Fruit fly (Drosophila melanogaster) whole organism, pupa: ENCODE results near the gene CG32320.

ENCODE experiments used
- CG10348 ChIP-seq: fragments of 200-800 bp; sonication (Bioruptor generic); IDR thresholded peaks from 2 replicates; pipeline ENCODE4 v1.3.6; 2022; ENCODE audit warnings: missing biosample characterization, missing genetic modification characterization
- CG12605 ChIP-seq: fragments of 200-800 bp; sonication (Bioruptor generic); IDR thresholded peaks from 2 replicates; pipeline ENCODE4 v1.3.6; 2022; ENCODE audit warnings: missing biosample characterization, missing genetic modification characterization
- CG13204 ChIP-seq: fragments of 200-800 bp; sonication (Bioruptor generic); optimal IDR thresholded peaks from 2 replicates; lab custom pipeline; 2018; ENCODE audit warnings: missing biosample characterization, mild to moderate bottlenecking, missing genetic modification characterization, moderate library complexity
- CG14655 ChIP-seq: fragments of 200-800 bp; sonication (Bioruptor generic); optimal IDR thresholded peaks from 3 replicates; lab custom pipeline; 2017; ENCODE audit warnings: mild to moderate bottlenecking, missing biosample characterization, missing genetic modification reagents, missing genetic modification characterization
- CG15710 ChIP-seq: fragments of 200-800 bp; sonication (Bioruptor generic); optimal IDR thresholded peaks from 2 replicates; lab custom pipeline; 2018; ENCODE audit warnings: missing biosample characterization, mild to moderate bottlenecking, missing genetic modification characterization, moderate library complexity
- CG17806 ChIP-seq: fragments of 200-800 bp; sonication (Bioruptor generic); optimal IDR thresholded peaks from 2 replicates; lab custom pipeline; 2018; ENCODE audit warnings: missing biosample characterization, mild to moderate bottlenecking, missing genetic modification characterization, moderate library complexity
- CG32121 ChIP-seq: fragments of 200-800 bp; sonication (Bioruptor generic); IDR thresholded peaks from 2 replicates; pipeline ENCODE4 v1.3.6; 2022; ENCODE audit warnings: missing biosample characterization, missing genetic modification characterization
- CG34367 ChIP-seq: fragments of 200-800 bp; sonication (Bioruptor generic); optimal IDR thresholded peaks from 2 replicates; lab custom pipeline; 2018; ENCODE audit warnings: missing biosample characterization, mild to moderate bottlenecking, missing genetic modification characterization
- CG4496 ChIP-seq: fragments of 200-800 bp; sonication (Bioruptor generic); IDR thresholded peaks from 3 replicates; pipeline ENCODE4 v1.3.6; 2022; ENCODE audit warnings: missing biosample characterization, missing genetic modification characterization
- CG8159 ChIP-seq: fragments of 200-800 bp; sonication (Bioruptor generic); optimal IDR thresholded peaks from 3 replicates; lab custom pipeline; 2018; ENCODE audit warnings: missing biosample characterization, mild to moderate bottlenecking, missing genetic modification characterization, moderate library complexity
- CG8301 ChIP-seq: fragments of 200-800 bp; sonication (Bioruptor generic); optimal IDR thresholded peaks from 2 replicates; lab custom pipeline; 2018; ENCODE audit warnings: missing biosample characterization, mild to moderate bottlenecking, missing genetic modification characterization
- CG9948 ChIP-seq: fragments of 200-800 bp; sonication (Bioruptor generic); optimal IDR thresholded peaks from 2 replicates; lab custom pipeline; 2018; ENCODE audit warnings: missing biosample characterization, mild to moderate bottlenecking, missing genetic modification characterization, moderate library complexity
- D1 ChIP-seq: fragments of 200-800 bp; sonication (Bioruptor generic); optimal IDR thresholded peaks from 2 replicates; lab custom pipeline; 2018; ENCODE audit warnings: missing biosample characterization, mild to moderate bottlenecking, missing genetic modification characterization, moderate library complexity
- EcR ChIP-seq: fragments of 200-800 bp; sonication (Bioruptor generic); optimal IDR thresholded peaks from 3 replicates; lab custom pipeline; 2019; ENCODE audit warnings: missing biosample characterization, missing genetic modification characterization, mild to moderate bottlenecking, moderate library complexity, missing genetic modification reagents
- Ets98B ChIP-seq: fragments of 200-800 bp; sonication (Bioruptor generic); IDR thresholded peaks from 2 replicates; pipeline ENCODE4 v1.3.6; 2022; ENCODE audit warnings: missing biosample characterization, missing genetic modification characterization
- Pif1A ChIP-seq: fragments of 200-800 bp; sonication (Bioruptor generic); optimal IDR thresholded peaks from 3 replicates; lab custom pipeline; 2016; ENCODE audit warnings: missing biosample characterization, missing genetic modification characterization
- Pif1B ChIP-seq: fragments of 200-800 bp; sonication (Bioruptor generic); optimal IDR thresholded peaks from 3 replicates; lab custom pipeline; 2016; ENCODE audit warnings: missing biosample characterization, missing genetic modification characterization
- Snoo ChIP-seq: fragments of 200-800 bp; sonication (Bioruptor generic); optimal IDR thresholded peaks from 3 replicates; lab custom pipeline; 2017; ENCODE audit warnings: missing biosample characterization, mild to moderate bottlenecking, missing genetic modification characterization, inconsistent platforms
- fd96Ca ChIP-seq: fragments of 200-800 bp; sonication (Bioruptor generic); IDR thresholded peaks from 3 replicates; pipeline ENCODE4 v1.3.6; 2022; ENCODE audit warnings: missing biosample characterization, missing genetic modification characterization
- gl ChIP-seq: fragments of 200-800 bp; sonication (Bioruptor generic); optimal IDR thresholded peaks from 2 replicates; lab custom pipeline; 2018; ENCODE audit warnings: missing biosample characterization, mild to moderate bottlenecking, missing genetic modification characterization
- rn ChIP-seq: fragments of 200-800 bp; sonication (Bioruptor generic); IDR thresholded peaks from 2 replicates; pipeline ENCODE4 v1.3.6; 2022; ENCODE audit warnings: missing biosample characterization, missing genetic modification characterization

Gene CG32320

DNA sequence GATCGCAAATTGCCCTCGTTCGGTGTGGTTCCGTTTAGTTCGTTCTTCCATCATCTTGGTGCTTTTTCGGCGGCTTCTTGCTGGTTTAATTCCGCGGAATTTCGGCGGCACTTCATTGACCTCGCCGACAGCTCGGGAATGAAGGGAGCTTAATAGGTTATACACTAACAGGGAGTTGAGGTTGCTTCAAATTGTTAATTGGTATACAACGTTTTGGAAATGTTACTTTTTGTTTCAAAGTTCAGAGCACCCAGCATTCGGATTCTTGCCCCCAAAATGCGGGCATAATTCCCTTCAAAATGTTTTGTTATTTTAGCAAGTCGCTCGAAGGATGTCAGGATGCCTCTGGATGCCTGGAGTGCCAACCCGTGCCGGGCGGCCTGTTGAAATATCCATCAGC, 19.5 kb downstream of the CG32320 start:
- no peak for TF ChIP-seq Ets98B (GFP tag; lab: Robert Waterston, UW)
- TF ChIP-seq CG8159 (tag; lab: Kevin White, UChicago): no peak
- TF ChIP-seq Pif1A (GFP tag; lab: Kevin White, UChicago): no peak
- TF ChIP-seq CG34367 (tag; lab: Kevin White, UChicago): no peak
- TF ChIP-seq rn (GFP tag; lab: Robert Waterston, UW): no peak
- no peak for TF ChIP-seq CG8301
- TF ChIP-seq CG32121: no peak
- no peak for TF ChIP-seq CG14655 (GFP tag; lab: Kevin White, UChicago)
- no peak for TF ChIP-seq CG9948 (tag; lab: Kevin White, UChicago)
- TF ChIP-seq CG4496 (GFP tag; lab: Robert Waterston, UW): no peak
- TF ChIP-seq Snoo (tag; lab: Kevin White, UChicago): no peak
- no peak for TF ChIP-seq CG12605 (GFP tag; lab: Robert Waterston, UW)
- TF ChIP-seq fd96Ca: no peak
- no peak for TF ChIP-seq D1
- TF ChIP-seq EcR: no peak
- no peak for TF ChIP-seq gl (tag; lab: Kevin White, UChicago)
- no peak for TF ChIP-seq CG13204 (GFP tag; lab: Kevin White, UChicago)
- TF ChIP-seq CG15710 (tag; lab: Kevin White, UChicago): no peak
- no peak for TF ChIP-seq CG10348

DNA sequence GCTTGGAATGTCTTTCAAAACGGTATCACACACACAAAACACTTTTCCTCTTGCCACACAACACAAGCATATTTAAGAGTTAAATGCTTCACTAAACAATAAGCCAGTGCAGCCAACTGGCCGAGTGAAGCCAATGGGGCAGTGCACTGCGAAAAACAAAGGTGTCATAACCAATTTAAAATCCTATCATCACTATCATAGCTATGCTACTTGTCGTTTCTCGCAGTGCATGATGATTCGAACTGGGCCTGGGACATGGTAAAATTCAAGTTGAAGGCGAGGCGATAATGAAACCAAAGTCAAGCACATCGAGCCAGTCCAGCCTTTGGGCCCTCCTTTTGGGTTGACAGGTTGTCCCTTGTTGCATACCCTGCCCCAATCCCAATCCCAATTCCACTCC, 20.4 kb downstream of the CG32320 start:
- TF ChIP-seq gl (tag; lab: Kevin White, UChicago) (peak; percentile 3), CG8301 (no peak), Pif1A (GFP tag; lab: Kevin White, UChicago) (peak; percentile 39), CG15710 (tag; lab: Kevin White, UChicago) (peak; percentile 37), CG14655 (GFP tag; lab: Kevin White, UChicago) (peak; percentile 3), CG34367 (tag; lab: Kevin White, UChicago) (no peak), Pif1B (GFP tag; lab: Kevin White, UChicago) (peak; percentile 24), EcR (no peak), D1 (no peak), CG13204 (GFP tag; lab: Kevin White, UChicago) (no peak), CG17806 (tag; lab: Kevin White, UChicago) (peak; percentile 24), Ets98B (GFP tag; lab: Robert Waterston, UW) (no peak), fd96Ca (no peak), CG8159 (tag; lab: Kevin White, UChicago) (peak; percentile 43), CG9948 (tag; lab: Kevin White, UChicago) (peak; percentile 39), rn (GFP tag; lab: Robert Waterston, UW) (no peak), CG4496 (GFP tag; lab: Robert Waterston, UW) (no peak), CG12605 (GFP tag; lab: Robert Waterston, UW) (no peak), Snoo (tag; lab: Kevin White, UChicago) (no peak), CG32121 (no peak), CG10348 (no peak)

- no peak for TF ChIP-seq CG15710 (tag; lab: Kevin White, UChicago)
- no peak for TF ChIP-seq CG13204 (GFP tag; lab: Kevin White, UChicago)
These were observed 21.5 kb downstream of the CG32320 start for dm6 chr3L:1419929-1420328.

DNA sequence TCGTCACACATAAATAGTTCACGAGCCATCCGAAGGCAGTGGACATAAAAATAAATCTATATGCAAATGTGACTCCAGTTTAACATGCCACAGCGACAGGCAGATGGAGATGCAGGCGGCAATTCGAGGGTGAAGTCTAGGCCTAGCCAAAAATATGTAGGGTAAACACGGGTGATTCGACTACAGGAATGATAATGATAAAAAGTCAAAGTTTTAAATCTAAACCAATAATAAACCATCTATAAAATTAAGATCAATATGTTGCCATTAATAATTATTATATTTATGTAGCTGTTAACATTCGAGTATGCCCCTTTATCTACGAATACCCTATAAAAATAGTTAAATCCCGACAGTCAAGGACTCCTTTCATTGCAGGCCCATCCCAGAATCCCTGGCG, 22.6 kb downstream of the CG32320 start:
- TF ChIP-seq D1 (no peak), Ets98B (GFP tag; lab: Robert Waterston, UW) (no peak), CG32121 (no peak), CG8159 (tag; lab: Kevin White, UChicago) (peak; percentile 46), CG4496 (GFP tag; lab: Robert Waterston, UW) (no peak), Pif1A (GFP tag; lab: Kevin White, UChicago) (no peak), rn (GFP tag; lab: Robert Waterston, UW) (no peak), Pif1B (GFP tag; lab: Kevin White, UChicago) (no peak), gl (tag; lab: Kevin White, UChicago) (no peak), fd96Ca (no peak), CG15710 (tag; lab: Kevin White, UChicago) (peak; percentile 5), CG13204 (GFP tag; lab: Kevin White, UChicago) (no peak), Snoo (tag; lab: Kevin White, UChicago) (no peak), CG8301 (no peak), CG10348 (no peak), CG34367 (tag; lab: Kevin White, UChicago) (no peak), CG9948 (tag; lab: Kevin White, UChicago) (peak; percentile 66), CG17806 (tag; lab: Kevin White, UChicago) (peak; percentile 15), CG12605 (GFP tag; lab: Robert Waterston, UW) (no peak), CG14655 (GFP tag; lab: Kevin White, UChicago) (peak; percentile 16)

DNA sequence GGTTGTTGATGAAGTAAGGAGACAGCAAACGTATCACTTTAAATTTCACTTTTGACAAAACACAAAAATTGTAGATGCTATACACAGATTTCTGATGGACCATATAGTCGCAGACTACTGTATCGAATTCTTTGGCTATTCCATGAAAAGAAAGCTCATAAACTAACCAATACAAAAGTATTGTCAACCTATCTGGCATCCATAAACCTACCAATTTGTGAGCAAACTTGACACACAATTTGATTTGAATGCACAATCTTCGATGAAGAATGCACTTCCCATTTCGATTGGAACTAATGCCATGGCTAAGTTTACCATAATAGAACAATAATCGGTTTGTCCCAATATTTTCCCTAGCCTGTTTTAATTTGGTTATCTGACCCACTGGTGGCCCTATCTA, 25.0 kb downstream of the CG32320 start, which contains the start of gene CG9173:
TSS of gene CG9173 (minus strand) at position 101 of the 400 bp plus-strand sequence.
- no peak for TF ChIP-seq CG10348
- no peak for TF ChIP-seq fd96Ca
- TF ChIP-seq rn (GFP tag; lab: Robert Waterston, UW): no peak
- TF ChIP-seq Ets98B (GFP tag; lab: Robert Waterston, UW): no peak
- TF ChIP-seq CG14655 (GFP tag; lab: Kevin White, UChicago): no peak
- no peak for TF ChIP-seq CG32121
- TF ChIP-seq CG9948 (tag; lab: Kevin White, UChicago): no peak
- TF ChIP-seq CG4496 (GFP tag; lab: Robert Waterston, UW): no peak
- TF ChIP-seq gl (tag; lab: Kevin White, UChicago): no peak

dm6 chr3L:1424488-1424887, 26.1 kb downstream of the CG32320 start:
- TF ChIP-seq rn (GFP tag; lab: Robert Waterston, UW): no peak
- TF ChIP-seq Ets98B (GFP tag; lab: Robert Waterston, UW): no peak
- TF ChIP-seq D1: no peak
- no peak for TF ChIP-seq CG32121
- no peak for TF ChIP-seq CG12605 (GFP tag; lab: Robert Waterston, UW)
- TF ChIP-seq CG14655 (GFP tag; lab: Kevin White, UChicago): no peak
- no peak for TF ChIP-seq fd96Ca
- TF ChIP-seq CG34367 (tag; lab: Kevin White, UChicago): no peak
- TF ChIP-seq Pif1A (GFP tag; lab: Kevin White, UChicago): no peak
- TF ChIP-seq Pif1B (GFP tag; lab: Kevin White, UChicago): no peak
- TF ChIP-seq CG8301: no peak
- TF ChIP-seq CG15710 (tag; lab: Kevin White, UChicago): no peak
- TF ChIP-seq Snoo (tag; lab: Kevin White, UChicago): no peak
- no peak for TF ChIP-seq CG4496 (GFP tag; lab: Robert Waterston, UW)
- TF ChIP-seq gl (tag; lab: Kevin White, UChicago): no peak
- no peak for TF ChIP-seq CG17806 (tag; lab: Kevin White, UChicago)
